Worm (Caenorhabditis elegans) whole organism, L1 larva: ENCODE measurements around the gene Y116A8C.24.
"Not testable (repeated sequence)": the region's sequence is repeated elsewhere in the genome, so short reads cannot be mapped to it uniquely, and the experiment has no call there.

Source experiments
- C16A3.4 ChIP-seq: fragments of 150-350 bp; optimal IDR thresholded peaks from 2 replicates; lab custom pipeline; 2014; ENCODE audit warnings: missing biosample characterization, missing genetic modification characterization
- C34B4.2 ChIP-seq: sonication (generic microtip); optimal IDR thresholded peaks from 2 replicates; lab custom pipeline; 2017; ENCODE audit warnings: mild to moderate bottlenecking, missing genetic modification characterization, missing compliant biosample characterization
- F16B12.6 ChIP-seq: fragments of 150-350 bp; optimal IDR thresholded peaks from 2 replicates; lab custom pipeline; 2014; ENCODE audit warnings: missing biosample characterization, missing genetic modification characterization
- Y116A8C.19 ChIP-seq: sonication (generic microtip); optimal IDR thresholded peaks from 2 replicates; lab custom pipeline; 2016; ENCODE audit warnings: missing compliant biosample characterization, missing genetic modification characterization, borderline replicate concordance
- aha-1 ChIP-seq: fragments of 150-350 bp; optimal IDR thresholded peaks from 2 replicates; lab custom pipeline; 2014; ENCODE audit warnings: missing biosample characterization, missing genetic modification characterization
- alr-1 ChIP-seq: fragments of 200-800 bp; sonication (Bioruptor generic); optimal IDR thresholded peaks from 2 replicates; lab custom pipeline; 2018; ENCODE audit warnings: borderline replicate concordance, mild to moderate bottlenecking, missing genetic modification characterization, missing compliant biosample characterization
- aly-2 ChIP-seq: fragments of 150-350 bp; optimal IDR thresholded peaks from 2 replicates; lab custom pipeline; 2014; ENCODE audit warnings: missing biosample characterization, missing genetic modification characterization
- ama-1 ChIP-seq: fragments of 150-350 bp; optimal IDR thresholded peaks from 2 replicates; lab custom pipeline; 2014
- ceh-63 ChIP-seq: fragments of 200-800 bp; sonication (Bioruptor generic); optimal IDR thresholded peaks from 2 replicates; lab custom pipeline; 2018; ENCODE audit warnings: mild to moderate bottlenecking, missing genetic modification characterization, missing compliant biosample characterization
- ceh-82 ChIP-seq, 3 experiments: fragments of 150-350 bp in 1 of 3; sonication (generic microtip) in 2 of 3; optimal IDR thresholded peaks; 2 replicates each; lab custom pipeline; 2014 to 2017; ENCODE audit warnings: missing biosample characterization in 3 of 3, missing genetic modification characterization in 3 of 3
- ces-1 ChIP-seq: fragments of 150-350 bp; optimal IDR thresholded peaks from 2 replicates; lab custom pipeline; 2014; ENCODE audit warnings: missing biosample characterization, missing genetic modification reagents, missing genetic modification characterization
- dpl-1 ChIP-seq, 3 experiments: fragments of 150-350 bp in 2 of 3; sonication (generic microtip) in 1 of 3; optimal IDR thresholded peaks; 2 replicates each; lab custom pipeline; 2014 to 2017; ENCODE audit warnings: missing biosample characterization in 3 of 3, missing genetic modification characterization in 3 of 3, missing genetic modification reagents in 3 of 3
- efl-1 ChIP-seq, 4 experiments: fragments of 150-350 bp; optimal IDR thresholded peaks in 3 of 4; peaks in 1 of 4; 1 replicate in 1 of 4; 2 replicates in 3 of 4; lab custom pipeline; 2014; ENCODE audit warnings: missing biosample characterization in 2 of 4, missing genetic modification characterization in 2 of 4, missing genetic modification reagents in 2 of 4
- efl-3 ChIP-seq: fragments of 200-800 bp; sonication (Bioruptor generic); optimal IDR thresholded peaks from 2 replicates; lab custom pipeline; 2018; ENCODE audit warnings: mild to moderate bottlenecking, missing genetic modification characterization, missing compliant biosample characterization
- egl-13 ChIP-seq: sonication (generic microtip); optimal IDR thresholded peaks from 2 replicates; lab custom pipeline; 2016; ENCODE audit warnings: missing genotype, missing genetic modification reagents, missing genetic modification characterization, missing compliant biosample characterization
- egl-27 ChIP-seq, 2 experiments: fragments of 150-350 bp in 1 of 2; sonication (generic microtip); optimal IDR thresholded peaks; 3 replicates each; lab custom pipeline; 2017 to 2018; ENCODE audit warnings: missing biosample characterization in 2 of 2, missing genetic modification characterization in 2 of 2, missing genetic modification reagents in 2 of 2
- elt-3 ChIP-seq, 6 experiments: fragments of 150-350 bp in 1 of 6; sonication (generic microtip); optimal IDR thresholded peaks; 2 replicates each; lab custom pipeline; 2017 to 2018; ENCODE audit warnings: missing biosample characterization in 6 of 6, missing genetic modification characterization in 6 of 6, inconsistent platforms in 1 of 6
- ets-5 ChIP-seq: fragments of 200-800 bp; sonication (Bioruptor generic); IDR thresholded peaks from 2 replicates; pipeline ENCODE4 v1.3.6; 2022; ENCODE audit warnings: missing genetic modification characterization, missing compliant biosample characterization
- fkh-4 ChIP-seq: sonication (generic microtip); optimal IDR thresholded peaks from 2 replicates; lab custom pipeline; 2016; ENCODE audit warnings: missing compliant biosample characterization, missing genetic modification characterization, borderline replicate concordance
- fkh-8 ChIP-seq: sonication (generic microtip); optimal IDR thresholded peaks from 2 replicates; lab custom pipeline; 2016; ENCODE audit warnings: mild to moderate bottlenecking, missing genetic modification characterization, missing compliant biosample characterization
- irx-1 ChIP-seq: sonication (generic microtip); optimal IDR thresholded peaks from 2 replicates; lab custom pipeline; 2016; ENCODE audit warnings: missing genetic modification characterization, missing compliant biosample characterization
- lin-14 ChIP-seq: fragments of 200-800 bp; sonication (Bioruptor generic); optimal IDR thresholded peaks from 2 replicates; lab custom pipeline; 2018; ENCODE audit warnings: mild to moderate bottlenecking, missing genetic modification characterization, moderate library complexity, missing compliant biosample characterization
- lin-39 ChIP-seq: fragments of 150-350 bp; optimal IDR thresholded peaks from 2 replicates; lab custom pipeline; 2014; ENCODE audit warnings: missing biosample characterization, missing genetic modification reagents, missing genetic modification characterization
- lir-3 ChIP-seq: sonication (generic microtip); optimal IDR thresholded peaks from 2 replicates; lab custom pipeline; 2016; ENCODE audit warnings: mild to moderate bottlenecking, missing genetic modification characterization, moderate library complexity, missing compliant biosample characterization; ENCODE audit not compliant: poor library complexity
- mdl-1 ChIP-seq, 2 experiments: fragments of 150-350 bp; optimal IDR thresholded peaks; 2 replicates each; lab custom pipeline; 2014 to 2017; ENCODE audit warnings: missing biosample characterization in 2 of 2, missing genetic modification characterization in 2 of 2, inconsistent platforms in 1 of 2
- mep-1 ChIP-seq: fragments of 150-350 bp; optimal IDR thresholded peaks from 2 replicates; lab custom pipeline; 2014; ENCODE audit warnings: missing biosample characterization, missing genetic modification characterization
- nhr-12 ChIP-seq: sonication (generic microtip); optimal IDR thresholded peaks from 2 replicates; lab custom pipeline; 2017; ENCODE audit warnings: missing biosample characterization, missing genetic modification characterization
- nhr-19 ChIP-seq: fragments of 200-800 bp; sonication (Bioruptor generic); conservative IDR thresholded peaks from 2 replicates; pipeline ENCODE4 v1.3.6; 2022; ENCODE audit warnings: missing genetic modification characterization, missing compliant biosample characterization
- nhr-47 ChIP-seq: sonication (generic microtip); optimal IDR thresholded peaks from 2 replicates; lab custom pipeline; 2016; ENCODE audit warnings: mild to moderate bottlenecking, missing genetic modification characterization, moderate library complexity, missing compliant biosample characterization
- nhr-71 ChIP-seq: sonication (generic microtip); optimal IDR thresholded peaks from 2 replicates; lab custom pipeline; 2016; ENCODE audit warnings: mild to moderate bottlenecking, missing genetic modification characterization, moderate library complexity, missing compliant biosample characterization
- nhr-76 ChIP-seq: sonication (generic microtip); optimal IDR thresholded peaks from 2 replicates; lab custom pipeline; 2017; ENCODE audit warnings: missing biosample characterization, missing genetic modification characterization
- nhr-85 ChIP-seq: sonication (generic microtip); peaks from one replicate; lab custom pipeline; 2016; ENCODE audit warnings: missing genetic modification characterization, inconsistent platforms, missing compliant biosample characterization
- nhr-90 ChIP-seq: sonication (generic microtip); optimal IDR thresholded peaks from 2 replicates; lab custom pipeline; 2016; ENCODE audit warnings: mild to moderate bottlenecking, missing genetic modification characterization, missing compliant biosample characterization; ENCODE audit not compliant: poor library complexity
- pag-3 ChIP-seq: sonication (generic microtip); optimal IDR thresholded peaks from 2 replicates; lab custom pipeline; 2017; ENCODE audit warnings: missing genetic modification characterization, mild to moderate bottlenecking, missing compliant biosample characterization, antibody characterized with exemption, borderline replicate concordance; ENCODE audit not compliant: insufficient read depth
- pax-3 ChIP-seq: fragments of 200-800 bp; sonication (Bioruptor generic); optimal IDR thresholded peaks from 2 replicates; lab custom pipeline; 2018; ENCODE audit warnings: mild to moderate bottlenecking, missing genetic modification characterization, moderate library complexity, missing compliant biosample characterization
- rnt-1 ChIP-seq: sonication (generic microtip); optimal IDR thresholded peaks from 2 replicates; lab custom pipeline; 2016; ENCODE audit warnings: mild to moderate bottlenecking, missing genetic modification characterization, moderate library complexity, missing compliant biosample characterization
- skn-1 ChIP-seq: fragments of 150-350 bp; optimal IDR thresholded peaks from 2 replicates; lab custom pipeline; 2014; ENCODE audit warnings: missing biosample characterization, missing genetic modification characterization
- snpc-4 ChIP-seq: fragments of 150-350 bp; optimal IDR thresholded peaks from 2 replicates; lab custom pipeline; 2014; ENCODE audit warnings: missing biosample characterization, missing genetic modification characterization
- swsn-7 ChIP-seq: sonication (generic microtip); optimal IDR thresholded peaks from 2 replicates; lab custom pipeline; 2016; ENCODE audit warnings: missing genetic modification characterization, missing compliant biosample characterization
- tbx-2 ChIP-seq: sonication (generic microtip); optimal IDR thresholded peaks from 2 replicates; lab custom pipeline; 2016; ENCODE audit warnings: missing genetic modification characterization, missing compliant biosample characterization
- tlp-1 ChIP-seq: fragments of 150-350 bp; optimal IDR thresholded peaks from 2 replicates; lab custom pipeline; 2014; ENCODE audit warnings: missing biosample characterization, missing genetic modification characterization
- unc-30 ChIP-seq: sonication (generic microtip); optimal IDR thresholded peaks from 2 replicates; lab custom pipeline; 2017; ENCODE audit warnings: missing biosample characterization, missing genetic modification characterization
- unc-86 ChIP-seq: sonication (generic microtip); optimal IDR thresholded peaks from 2 replicates; lab custom pipeline; 2016; ENCODE audit warnings: missing genetic modification characterization, missing compliant biosample characterization
- unc-98 ChIP-seq: fragments of 200-800 bp; sonication (Bioruptor generic); IDR thresholded peaks from 2 replicates; pipeline ENCODE4 v1.3.6; 2022; ENCODE audit warnings: missing genetic modification characterization, missing compliant biosample characterization
- xbp-1 ChIP-seq: sonication (generic microtip); optimal IDR thresholded peaks from 2 replicates; lab custom pipeline; 2016; ENCODE audit warnings: missing genetic modification characterization, missing compliant biosample characterization
- ztf-4 ChIP-seq: fragments of 150-350 bp; optimal IDR thresholded peaks from 2 replicates; lab custom pipeline; 2014; ENCODE audit warnings: missing biosample characterization, missing genetic modification characterization

Y116A8C.24 gene

ce11 chrIV:17070791-17071190, at the start of gene Y116A8C.24:
Y116A8C.24 (minus strand) TSS chrIV:17070891.
- not testable (repeated sequence) for TF ChIP-seq unc-30; xbp-1; Y116A8C.19 (tag; lab: Kevin White, UChicago)

ce11 chrIV:17118987-17119732, 48.5 kb upstream of the Y116A8C.24 start, which contains the start of gene itsn-1:
itsn-1 (plus strand) TSS chrIV:17119682.
- TF ChIP-seq nhr-85 (tag; lab: Kevin White, UChicago) (no peak), pag-3 (tag; lab: Kevin White, UChicago) (no peak), unc-98 (0 out of 2 replicates have a peak, but pooled peaks have one; percentile 7), nhr-19 (no peak), ets-5 (GFP tag; lab: Robert Waterston, UW) (no peak), irx-1 (tag; lab: Kevin White, UChicago) (no peak), pax-3 (tag; lab: Kevin White, UChicago) (no peak), lin-14 (peak; percentile 26), ama-1 (lab: Kevin White, UChicago) (no peak)

- TF ChIP-seq nhr-19 (0 out of 2 replicates have a peak, but pooled peaks have one; percentile 23), tbx-2 (tag; lab: Kevin White, UChicago) (peak; percentile 7), mep-1 (tag; lab: Kevin White, UChicago) (peak; percentile 18), tlp-1 (tag; lab: Kevin White, UChicago) (no peak), aha-1 (tag; lab: Kevin White, UChicago) (no peak), unc-86 (tag; lab: Kevin White, UChicago) (no peak), ama-1 (lab: Kevin White, UChicago) (no peak), aly-2 (tag; lab: Kevin White, UChicago) (no peak), ces-1 (no peak), ztf-4 (no peak), ceh-63 (GFP tag; lab: Kevin White, UChicago) (no peak), rnt-1 (tag; lab: Kevin White, UChicago) (peak; percentile 60), mdl-1 (tag; optimal IDR thresholded peaks at IDR 0.05; lab: Kevin White, UChicago) (peak in 1 of 2 experiments; percentile 17), lin-14 (no peak), C34B4.2 (tag; lab: Kevin White, UChicago) (no peak), alr-1 (tag; lab: Kevin White, UChicago) (no peak), C16A3.4 (tag; lab: Kevin White, UChicago) (peak; percentile 33), irx-1 (tag; lab: Kevin White, UChicago) (no peak), swsn-7 (tag; lab: Kevin White, UChicago) (no peak), F16B12.6 (tag; lab: Kevin White, UChicago) (peak; percentile 6), nhr-47 (tag; lab: Kevin White, UChicago) (peak; percentile 41), egl-27 (tag; optimal IDR thresholded peaks at IDR 0.05; lab: Kevin White, UChicago) (no peak), dpl-1 (GFP tag; optimal IDR thresholded peaks at IDR 0.05; lab: Kevin White, UChicago) (peak; percentile 14 to 48 (median 30)), elt-3 (tag; optimal IDR thresholded peaks at IDR 0.05; lab: Kevin White, UChicago) (no peak), snpc-4 (tag; lab: Kevin White, UChicago) (no peak), nhr-12 (no peak), egl-13 (tag; lab: Kevin White, UChicago) (no peak), nhr-76 (no peak), nhr-90 (tag; lab: Kevin White, UChicago) (peak; percentile 5), efl-1 (optimal IDR thresholded peaks at IDR 0.05; lab: Kevin White, UChicago) (peak; percentile 42 to 48), efl-1 (GFP tag; optimal IDR thresholded peaks at IDR 0.05 in 1 of 2; lab: Kevin White, UChicago) (peak; percentile 39 to 91), lir-3 (no peak), fkh-8 (tag; lab: Kevin White, UChicago) (no peak), fkh-4 (tag; lab: Kevin White, UChicago) (no peak), lin-39 (tag; lab: Kevin White, UChicago) (no peak), nhr-71 (tag; lab: Kevin White, UChicago) (peak; percentile 46), efl-3 (GFP tag; lab: Kevin White, UChicago) (no peak), skn-1 (peak; percentile 10), ceh-82 (tag; optimal IDR thresholded peaks at IDR 0.05; lab: Kevin White, UChicago) (peak in 2 of 3 experiments; percentile 16 to 43)
These were observed 47.9 kb upstream of the Y116A8C.24 start, which contains the start of gene uaf-2 for ce11 chrIV:17118585-17118984. uaf-2 (minus strand) TSS chrIV:17118767.
